Worm (Caenorhabditis elegans) whole organism, young adult: ENCODE results near the gene F54F7.10.

Experiments used
- B0336.3 ChIP-seq: fragments of 200-800 bp; sonication (Bioruptor generic); IDR thresholded peaks from 2 replicates; pipeline ENCODE4 v1.3.6; 2022; ENCODE audit warnings: missing genetic modification characterization, missing compliant biosample characterization
- D2030.7 ChIP-seq: fragments of 200-800 bp; sonication (Bioruptor generic); IDR thresholded peaks from 2 replicates; pipeline ENCODE4 v1.3.6; 2022; ENCODE audit warnings: missing genetic modification reagents, missing genetic modification characterization, missing compliant biosample characterization
- F10E7.11 ChIP-seq: sonication (generic microtip); optimal IDR thresholded peaks from 2 replicates; lab custom pipeline; 2017; ENCODE audit warnings: mild to moderate bottlenecking, missing genetic modification characterization, moderate library complexity, missing compliant biosample characterization
- F22D6.2 ChIP-seq: sonication (generic microtip); optimal IDR thresholded peaks from 2 replicates; lab custom pipeline; 2016; ENCODE audit warnings: mild to moderate bottlenecking, missing genetic modification characterization, missing compliant biosample characterization
- F39B2.1 ChIP-seq: fragments of 200-800 bp; sonication (Bioruptor generic); IDR thresholded peaks from 2 replicates; pipeline ENCODE4 v1.3.6; 2022; ENCODE audit warnings: missing genetic modification reagents, missing genetic modification characterization, missing compliant biosample characterization
- F57A8.1 ChIP-seq: fragments of 200-800 bp; sonication (Bioruptor generic); optimal IDR thresholded peaks from 2 replicates; lab custom pipeline; 2018; ENCODE audit warnings: mild to moderate bottlenecking, missing genetic modification characterization, moderate library complexity, missing compliant biosample characterization
- T07F8.4 ChIP-seq: sonication (generic microtip); optimal IDR thresholded peaks from 2 replicates; lab custom pipeline; 2016; ENCODE audit warnings: mild to moderate bottlenecking, missing genetic modification characterization, moderate library complexity, missing compliant biosample characterization
- Y53F4B.3 ChIP-seq: fragments of 200-800 bp; sonication (Bioruptor generic); IDR thresholded peaks from 2 replicates; pipeline ENCODE4 v1.3.6; 2022; ENCODE audit warnings: missing genetic modification reagents, missing genetic modification characterization, missing compliant biosample characterization
- Y67H2A.10 ChIP-seq: fragments of 200-800 bp; sonication (Bioruptor generic); conservative IDR thresholded peaks from 2 replicates; pipeline ENCODE4 v1.3.6; 2022; ENCODE audit warnings: missing genetic modification reagents, missing genetic modification characterization, missing compliant biosample characterization
- Y95B8A.8 ChIP-seq: fragments of 200-800 bp; sonication (Bioruptor generic); IDR thresholded peaks from 2 replicates; pipeline ENCODE4 v1.3.6; 2022; ENCODE audit warnings: missing genetic modification reagents, missing genetic modification characterization, missing compliant biosample characterization
- aptf-2 ChIP-seq: fragments of 200-800 bp; sonication (Bioruptor generic); conservative IDR thresholded peaks from 2 replicates; pipeline ENCODE4 v1.3.6; 2022; ENCODE audit warnings: missing genetic modification reagents, missing genetic modification characterization, missing compliant biosample characterization
- athp-1 ChIP-seq: sonication (generic microtip); optimal IDR thresholded peaks from 2 replicates; lab custom pipeline; 2017; ENCODE audit warnings: mild to moderate bottlenecking, missing genetic modification characterization, missing compliant biosample characterization
- cebp-2 ChIP-seq: fragments of 200-800 bp; sonication (Bioruptor generic); IDR thresholded peaks from 2 replicates; pipeline ENCODE4 v1.3.6; 2022; ENCODE audit warnings: missing genetic modification characterization, missing compliant biosample characterization
- ceh-100 ChIP-seq: fragments of 200-800 bp; sonication (Bioruptor generic); IDR thresholded peaks from 2 replicates; pipeline ENCODE4 v1.3.6; 2022; ENCODE audit warnings: missing genetic modification reagents, missing genetic modification characterization, missing compliant biosample characterization
- ekl-4 ChIP-seq: fragments of 200-800 bp; sonication (Bioruptor generic); IDR thresholded peaks from 2 replicates; pipeline ENCODE4 v1.3.6; 2022; ENCODE audit warnings: missing genetic modification reagents, missing genetic modification characterization, missing compliant biosample characterization
- ets-4 ChIP-seq: fragments of 200-800 bp; sonication (Bioruptor generic); optimal IDR thresholded peaks from 2 replicates; lab custom pipeline; 2018; ENCODE audit warnings: mild to moderate bottlenecking, missing genetic modification characterization, missing compliant biosample characterization
- gei-17 ChIP-seq: fragments of 200-800 bp; sonication (Bioruptor generic); optimal IDR thresholded peaks from 2 replicates; lab custom pipeline; 2018; ENCODE audit warnings: mild to moderate bottlenecking, missing genetic modification characterization, missing compliant biosample characterization
- hlh-12 ChIP-seq: sonication (generic microtip); optimal IDR thresholded peaks from 2 replicates; lab custom pipeline; 2016; ENCODE audit warnings: missing genetic modification characterization, missing compliant biosample characterization
- hlh-26 ChIP-seq: fragments of 200-800 bp; sonication (Bioruptor generic); conservative IDR thresholded peaks from 2 replicates; pipeline ENCODE4 v1.3.6; 2022; ENCODE audit warnings: missing genetic modification reagents, missing genetic modification characterization, missing compliant biosample characterization
- lin-35 ChIP-seq, 3 experiments: fragments of 150-350 bp in 2 of 3; sonication (generic microtip) in 1 of 3; optimal IDR thresholded peaks; 2 replicates each; lab custom pipeline; 2014 to 2018; ENCODE audit warnings: missing biosample characterization in 3 of 3, missing genetic modification characterization in 3 of 3, missing genetic modification reagents in 3 of 3
- lin-40 ChIP-seq: sonication (generic microtip); optimal IDR thresholded peaks from 2 replicates; lab custom pipeline; 2016; ENCODE audit warnings: missing genetic modification characterization, mild to moderate bottlenecking, missing compliant biosample characterization, missing genotype, missing genetic modification reagents
- lsl-1 ChIP-seq: fragments of 200-800 bp; sonication (Bioruptor generic); optimal IDR thresholded peaks from 2 replicates; lab custom pipeline; 2018; ENCODE audit warnings: mild to moderate bottlenecking, missing genetic modification characterization, moderate library complexity, missing compliant biosample characterization
- lsy-27 ChIP-seq: sonication (generic microtip); optimal IDR thresholded peaks from 2 replicates; lab custom pipeline; 2017; ENCODE audit warnings: missing genetic modification characterization, mild to moderate bottlenecking, missing compliant biosample characterization, antibody characterized with exemption, missing genotype, borderline replicate concordance; ENCODE audit not compliant: insufficient read depth
- madf-10 ChIP-seq: sonication (generic microtip); optimal IDR thresholded peaks from 2 replicates; lab custom pipeline; 2016; ENCODE audit warnings: mild to moderate bottlenecking, missing genetic modification characterization, missing compliant biosample characterization
- mel-28 ChIP-seq: sonication (generic microtip); optimal IDR thresholded peaks from 2 replicates; lab custom pipeline; 2016; ENCODE audit warnings: borderline replicate concordance, mild to moderate bottlenecking, missing genetic modification characterization, missing compliant biosample characterization
- nfyb-1 ChIP-seq: fragments of 200-800 bp; sonication (Bioruptor generic); IDR thresholded peaks from 2 replicates; pipeline ENCODE4 v1.3.6; 2022; ENCODE audit warnings: missing genetic modification reagents, missing genetic modification characterization, missing compliant biosample characterization
- nhr-120 ChIP-seq: fragments of 200-800 bp; sonication (Bioruptor generic); IDR thresholded peaks from 2 replicates; pipeline ENCODE4 v1.3.6; 2022; ENCODE audit warnings: missing genetic modification characterization, missing compliant biosample characterization
- nhr-179 ChIP-seq: sonication (generic microtip); optimal IDR thresholded peaks from 2 replicates; lab custom pipeline; 2016; ENCODE audit warnings: mild to moderate bottlenecking, missing genetic modification characterization, missing compliant biosample characterization
- pha-4 ChIP-seq: fragments of 150-350 bp; sonication (generic microtip); optimal IDR thresholded peaks from 2 replicates; lab custom pipeline; 2014; ENCODE audit warnings: missing biosample characterization, missing genetic modification reagents, missing genetic modification characterization
- rpc-1 ChIP-seq, 2 experiments: fragments of 150-350 bp in 1 of 2; sonication (generic microtip) in 1 of 2; optimal IDR thresholded peaks; 2 replicates each; lab custom pipeline; 2014 to 2018; ENCODE audit warnings: missing biosample characterization in 1 of 2, missing genetic modification characterization in 1 of 2, missing genetic modification reagents in 1 of 2, missing genotype in 1 of 2
- sdz-38 ChIP-seq: sonication (generic microtip); optimal IDR thresholded peaks from 2 replicates; lab custom pipeline; 2016; ENCODE audit warnings: missing genotype, missing genetic modification characterization, missing compliant biosample characterization
- sea-2 ChIP-seq: fragments of 200-800 bp; sonication (Bioruptor generic); IDR thresholded peaks from 2 replicates; pipeline ENCODE4 v1.3.6; 2022; ENCODE audit warnings: missing genetic modification characterization, missing compliant biosample characterization
- snpc-3.4 ChIP-seq: sonication (generic microtip); optimal IDR thresholded peaks from 2 replicates; lab custom pipeline; 2017; ENCODE audit warnings: missing genetic modification characterization, mild to moderate bottlenecking, missing compliant biosample characterization, antibody characterized with exemption, moderate library complexity, missing genotype, missing genetic modification reagents
- xnd-1 ChIP-seq: sonication (generic microtip); optimal IDR thresholded peaks from 2 replicates; lab custom pipeline; 2016; ENCODE audit warnings: missing genotype, missing genetic modification reagents, missing genetic modification characterization, missing compliant biosample characterization
- ztf-22 ChIP-seq: fragments of 200-800 bp; sonication (Bioruptor generic); optimal IDR thresholded peaks from 2 replicates; lab custom pipeline; 2018; ENCODE audit warnings: mild to moderate bottlenecking, missing genetic modification characterization, moderate library complexity, missing compliant biosample characterization

Gene F54F7.10

DNA sequence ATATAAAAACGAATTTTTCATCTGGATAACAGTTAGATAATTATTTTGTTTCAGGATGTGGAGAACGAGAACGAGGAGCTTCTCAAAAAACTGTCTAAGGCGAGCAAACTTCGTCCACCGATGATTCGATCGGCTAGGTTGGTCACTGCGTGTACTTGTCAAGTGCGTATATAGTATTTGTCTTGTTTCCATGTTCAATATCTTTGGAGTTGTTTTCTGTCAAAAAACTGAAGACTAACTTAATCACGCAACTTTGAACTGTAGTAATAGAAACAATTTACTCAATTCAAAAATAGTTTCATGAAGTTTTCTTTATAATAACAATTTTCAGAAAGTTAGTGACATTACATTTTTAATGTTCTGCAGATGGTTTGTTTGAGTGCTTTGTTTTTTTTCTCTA, 34.7 kb upstream of the F54F7.10 start:
- no peak for TF ChIP-seq ztf-22
- no peak for TF ChIP-seq ets-4 (GFP tag; lab: Kevin White, UChicago)
- TF ChIP-seq Y67H2A.10, result no peak
- no peak for TF ChIP-seq D2030.7
- TF ChIP-seq lsy-27 (tag; lab: Kevin White, UChicago), result no peak
- TF ChIP-seq lin-40 (tag; lab: Kevin White, UChicago), result no peak
- no peak for TF ChIP-seq aptf-2
- no peak for TF ChIP-seq lsl-1 (GFP tag; lab: Kevin White, UChicago)

DNA sequence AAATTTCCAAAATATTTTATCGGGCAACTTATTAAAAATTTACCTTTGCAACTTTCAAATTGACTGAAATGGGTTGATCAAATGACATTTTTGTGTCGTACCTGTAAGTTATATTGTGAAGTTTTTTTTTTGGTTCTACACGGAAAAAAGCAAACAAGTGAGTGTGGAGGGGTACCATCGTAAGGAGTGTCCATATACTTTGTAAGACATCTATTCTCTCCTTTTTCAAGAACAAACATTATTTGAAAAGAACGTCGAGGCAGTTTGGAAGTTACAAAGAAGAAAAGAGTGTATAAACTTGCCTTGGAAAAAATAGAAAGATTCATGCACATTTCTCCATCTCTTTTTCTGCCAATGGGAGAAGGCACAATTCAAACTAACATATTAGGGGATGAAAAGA, 26.0 kb upstream of the F54F7.10 start, which contains the start of gene taf-7.1:
Gene taf-7.1, minus strand, starts transcription at position 101 of the 400 bp plus-strand sequence.
- TF ChIP-seq lsy-27 (tag; lab: Kevin White, UChicago) (no peak), snpc-3.4 (tag; lab: Kevin White, UChicago) (no peak), rpc-1 (optimal IDR thresholded peaks at IDR 0.05; lab: Kevin White, UChicago) (no peak), rpc-1 (tag; optimal IDR thresholded peaks at IDR 0.05; lab: Kevin White, UChicago) (no peak), nhr-179 (tag; lab: Kevin White, UChicago) (no peak), gei-17 (GFP tag; lab: Kevin White, UChicago) (no peak), F39B2.1 (GFP tag; lab: Robert Waterston, UW) (no peak), mel-28 (no peak), T07F8.4 (tag; lab: Kevin White, UChicago) (no peak)
- TF ChIP-seq, all 124 proteins: peak for 0

ce11 chrX:11843363-11843762, 20.0 kb upstream of the F54F7.10 start, which contains the start of gene F54F7.2:
Gene F54F7.2 (plus strand): TSS chrX:11843663.
- TF ChIP-seq madf-10 (tag; lab: Kevin White, UChicago) (no peak), nhr-120 (GFP tag; lab: Robert Waterston, UW) (no peak), ceh-100 (GFP tag; lab: Robert Waterston, UW) (no peak), Y95B8A.8 (no peak), sdz-38 (tag; lab: Kevin White, UChicago) (no peak), pha-4 (tag; lab: Kevin White, UChicago) (no peak), cebp-2 (GFP tag; lab: Robert Waterston, UW) (no peak), xnd-1 (tag; lab: Kevin White, UChicago) (no peak), ekl-4 (GFP tag; lab: Robert Waterston, UW) (no peak), B0336.3 (GFP tag; lab: Robert Waterston, UW) (no peak), F10E7.11 (tag; lab: Kevin White, UChicago) (no peak), Y53F4B.3 (GFP tag; lab: Robert Waterston, UW) (no peak), aptf-2 (no peak), nfyb-1 (GFP tag; lab: Robert Waterston, UW) (no peak), athp-1 (tag; lab: Kevin White, UChicago) (no peak), lin-35 (GFP tag; optimal IDR thresholded peaks at IDR 0.05; lab: Kevin White, UChicago) (no peak), gei-17 (GFP tag; lab: Kevin White, UChicago) (no peak), hlh-12 (tag; lab: Kevin White, UChicago) (no peak), T07F8.4 (tag; lab: Kevin White, UChicago) (no peak), F22D6.2 (tag; lab: Kevin White, UChicago) (no peak)

DNA sequence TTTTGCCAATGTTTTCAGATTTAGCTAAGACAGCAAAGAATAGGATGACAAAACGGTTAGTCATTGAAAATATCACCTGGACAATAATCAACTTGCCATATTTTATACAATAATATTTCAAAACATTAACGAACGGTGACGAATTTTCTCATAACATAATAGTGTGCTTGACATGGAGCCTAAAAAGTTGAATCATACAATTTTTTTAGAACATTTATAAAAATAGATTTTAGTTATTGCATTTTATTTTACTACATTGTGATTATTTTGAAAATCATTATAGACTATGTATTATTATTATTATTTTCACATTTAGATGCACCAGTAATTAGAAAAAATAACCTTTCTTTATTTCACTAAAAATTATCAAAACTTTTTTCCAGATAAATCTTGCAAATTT, 14.8 kb upstream of the F54F7.10 start, which contains the start of gene F54F7.9:
Gene F54F7.9, minus strand, starts transcription at position 101 of the 400 bp plus-strand sequence.
- TF ChIP-seq snpc-3.4 (tag; lab: Kevin White, UChicago) (no peak), sea-2 (GFP tag; lab: Robert Waterston, UW) (no peak), nfyb-1 (GFP tag; lab: Robert Waterston, UW) (no peak), hlh-26 (GFP tag; lab: Robert Waterston, UW) (no peak), F57A8.1 (GFP tag; lab: Kevin White, UChicago) (no peak)
